Fruit fly (Drosophila melanogaster) whole organism, pupa: ENCODE measurements around the gene tth.

ENCODE experiments used
- CG15710 ChIP-seq: fragments of 200-800 bp; sonication (Bioruptor generic); optimal IDR thresholded peaks from 2 replicates; lab custom pipeline; 2018; ENCODE audit warnings: missing biosample characterization, mild to moderate bottlenecking, missing genetic modification characterization, moderate library complexity
- CG32121 ChIP-seq: fragments of 200-800 bp; sonication (Bioruptor generic); IDR thresholded peaks from 2 replicates; pipeline ENCODE4 v1.3.6; 2022; ENCODE audit warnings: missing biosample characterization, missing genetic modification characterization
- CG4496 ChIP-seq: fragments of 200-800 bp; sonication (Bioruptor generic); IDR thresholded peaks from 3 replicates; pipeline ENCODE4 v1.3.6; 2022; ENCODE audit warnings: missing biosample characterization, missing genetic modification characterization
- CG8301 ChIP-seq: fragments of 200-800 bp; sonication (Bioruptor generic); optimal IDR thresholded peaks from 2 replicates; lab custom pipeline; 2018; ENCODE audit warnings: missing biosample characterization, mild to moderate bottlenecking, missing genetic modification characterization
- Pif1A ChIP-seq: fragments of 200-800 bp; sonication (Bioruptor generic); optimal IDR thresholded peaks from 3 replicates; lab custom pipeline; 2016; ENCODE audit warnings: missing biosample characterization, missing genetic modification characterization
- fd96Ca ChIP-seq: fragments of 200-800 bp; sonication (Bioruptor generic); IDR thresholded peaks from 3 replicates; pipeline ENCODE4 v1.3.6; 2022; ENCODE audit warnings: missing biosample characterization, missing genetic modification characterization

DNA sequence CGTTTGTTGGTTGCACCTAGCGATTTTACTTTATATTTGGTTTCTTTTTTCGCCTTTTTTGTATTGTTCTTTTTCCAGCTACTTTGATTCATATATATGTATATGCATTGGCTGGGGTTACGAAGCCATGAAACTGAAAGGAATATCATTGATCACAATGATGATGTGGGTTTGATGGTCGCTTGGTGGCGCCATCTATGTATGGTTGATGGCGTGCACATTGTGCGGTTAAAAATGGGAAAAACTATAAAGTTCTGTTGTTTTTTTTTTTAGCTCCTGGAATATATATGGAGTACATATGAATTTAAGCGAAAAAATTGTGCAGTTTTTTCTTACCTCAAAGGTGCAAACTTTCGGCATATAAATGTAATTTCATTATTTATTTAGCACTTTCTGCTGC, 29.5 kb downstream of the tth start:
- TF ChIP-seq CG32121 (GFP tag; lab: Robert Waterston, UW) (no peak), Pif1A (no peak), fd96Ca (GFP tag; lab: Robert Waterston, UW) (no peak), CG15710 (tag; lab: Kevin White, UChicago) (no peak), CG4496 (GFP tag; lab: Robert Waterston, UW) (no peak), CG8301 (tag; lab: Kevin White, UChicago) (no peak)
